Worm (Caenorhabditis elegans) whole organism, L4 larva: ENCODE data around the gene ttr-11.

Experiments used
- F10B5.3 ChIP-seq: sonication (generic microtip); optimal IDR thresholded peaks from 2 replicates; lab custom pipeline; 2016; ENCODE audit warnings: mild to moderate bottlenecking, missing genetic modification characterization, missing compliant biosample characterization
- F44E2.7 ChIP-seq: fragments of 200-800 bp; sonication (Bioruptor generic); IDR thresholded peaks from 2 replicates; pipeline ENCODE4 v2.1.2; 2022; ENCODE audit warnings: missing genetic modification characterization, missing compliant biosample characterization
- F49E8.2 ChIP-seq: sonication (generic microtip); optimal IDR thresholded peaks from 2 replicates; lab custom pipeline; 2016; ENCODE audit warnings: missing compliant biosample characterization, mild to moderate bottlenecking, missing genetic modification characterization, borderline replicate concordance
- R02D3.7 ChIP-seq: fragments of 150-350 bp; sonication (generic microtip); optimal IDR thresholded peaks from 3 replicates; lab custom pipeline; 2014; ENCODE audit warnings: missing biosample characterization, missing genetic modification characterization
- Y105C5A.15 ChIP-seq: fragments of 200-800 bp; sonication (Bioruptor generic); IDR thresholded peaks from 2 replicates; pipeline ENCODE4 v1.3.6; 2022; ENCODE audit warnings: missing genetic modification characterization, missing compliant biosample characterization
- Y48G9A.11 ChIP-seq: fragments of 200-800 bp; sonication (Bioruptor generic); IDR thresholded peaks from 2 replicates; pipeline ENCODE4 v1.3.6; 2022; ENCODE audit warnings: missing genetic modification reagents, missing genetic modification characterization, missing compliant biosample characterization
- ZK546.5 ChIP-seq, 2 experiments: sonication (generic microtip); optimal IDR thresholded peaks; 2 replicates each; lab custom pipeline; 2017; ENCODE audit warnings: missing biosample characterization in 2 of 2, missing genetic modification characterization in 2 of 2
- aha-1 ChIP-seq: fragments of 150-350 bp; peaks from one replicate; lab custom pipeline; 2014; ENCODE audit warnings: missing biosample characterization, missing genetic modification characterization
- arid-1 ChIP-seq: fragments of 200-800 bp; sonication (Bioruptor generic); conservative IDR thresholded peaks from 2 replicates; pipeline ENCODE4 v1.3.6; 2022; ENCODE audit warnings: missing genetic modification reagents, missing genetic modification characterization, missing compliant biosample characterization
- ceh-32 ChIP-seq: sonication (generic microtip); optimal IDR thresholded peaks from 2 replicates; lab custom pipeline; 2016; ENCODE audit warnings: mild to moderate bottlenecking, missing genetic modification characterization, missing compliant biosample characterization; ENCODE audit not compliant: poor library complexity
- ceh-44 ChIP-seq: fragments of 200-800 bp; sonication (Bioruptor generic); IDR thresholded peaks from 2 replicates; pipeline ENCODE4 v1.3.6; 2022; ENCODE audit warnings: missing genetic modification reagents, missing genetic modification characterization, missing compliant biosample characterization
- daf-16 ChIP-seq, 3 experiments: sonication (generic microtip); optimal IDR thresholded peaks; 2 replicates each; lab custom pipeline; 2016 to 2017; ENCODE audit warnings: missing genetic modification characterization in 3 of 3, missing genetic modification reagents in 3 of 3, mild to moderate bottlenecking in 2 of 3, missing compliant biosample characterization in 2 of 3, missing biosample characterization in 1 of 3, moderate library complexity in 1 of 3
- dmd-9 ChIP-seq: fragments of 200-800 bp; sonication (Bioruptor generic); IDR thresholded peaks from 2 replicates; pipeline ENCODE4 v1.3.6; 2022; ENCODE audit warnings: missing genetic modification reagents, missing genetic modification characterization, missing compliant biosample characterization
- dpl-1 ChIP-seq: fragments of 150-350 bp; optimal IDR thresholded peaks from 2 replicates; lab custom pipeline; 2014; ENCODE audit warnings: missing biosample characterization, missing genetic modification reagents, missing genetic modification characterization
- egl-27 ChIP-seq: sonication (generic microtip); optimal IDR thresholded peaks from 3 replicates; lab custom pipeline; 2017; ENCODE audit warnings: missing biosample characterization, missing genetic modification reagents, missing genetic modification characterization
- fkh-10 ChIP-seq: fragments of 150-350 bp; optimal IDR thresholded peaks from 2 replicates; lab custom pipeline; 2014; ENCODE audit warnings: missing biosample characterization, missing genetic modification reagents, missing genetic modification characterization
- gei-8 ChIP-seq: fragments of 200-800 bp; sonication (Bioruptor generic); optimal IDR thresholded peaks from 2 replicates; lab custom pipeline; 2018; ENCODE audit warnings: mild to moderate bottlenecking, missing genetic modification characterization, missing compliant biosample characterization
- hif-1 ChIP-seq, 2 experiments: sonication (generic microtip); optimal IDR thresholded peaks; 2 replicates each; lab custom pipeline; 2016 to 2017; ENCODE audit warnings: missing compliant biosample characterization in 2 of 2, missing genetic modification characterization in 2 of 2, missing genetic modification reagents in 2 of 2, missing genotype in 2 of 2, mild to moderate bottlenecking in 1 of 2
- jun-1 ChIP-seq: fragments of 150-350 bp; optimal IDR thresholded peaks from 2 replicates; lab custom pipeline; 2014; ENCODE audit warnings: missing biosample characterization, missing genetic modification reagents, missing genetic modification characterization
- lin-1 ChIP-seq: fragments of 200-800 bp; sonication (Bioruptor generic); IDR thresholded peaks from 2 replicates; pipeline ENCODE4 v1.3.6; 2022; ENCODE audit warnings: missing genetic modification reagents, missing genetic modification characterization, missing compliant biosample characterization
- lin-29 ChIP-seq: fragments of 200-800 bp; sonication (Bioruptor generic); IDR thresholded peaks from 2 replicates; pipeline ENCODE4 v1.3.6; 2022; ENCODE audit warnings: missing genetic modification reagents, missing genetic modification characterization, missing compliant biosample characterization
- lin-39 ChIP-seq: fragments of 150-350 bp; optimal IDR thresholded peaks from 2 replicates; lab custom pipeline; 2014; ENCODE audit warnings: missing biosample characterization, missing genetic modification reagents, missing genetic modification characterization
- mdt-29 ChIP-seq: fragments of 200-800 bp; sonication (Bioruptor generic); IDR thresholded peaks from 2 replicates; pipeline ENCODE4 v1.3.6; 2022; ENCODE audit warnings: missing genetic modification reagents, missing genetic modification characterization, missing compliant biosample characterization
- nhr-111 ChIP-seq: fragments of 200-800 bp; sonication (Bioruptor generic); optimal IDR thresholded peaks from 2 replicates; lab custom pipeline; 2018; ENCODE audit warnings: mild to moderate bottlenecking, missing genetic modification characterization, missing compliant biosample characterization
- nhr-41 ChIP-seq: fragments of 200-800 bp; sonication (Bioruptor generic); IDR thresholded peaks from 2 replicates; pipeline ENCODE4 v1.3.6; 2022; ENCODE audit warnings: missing genetic modification reagents, missing genetic modification characterization, missing compliant biosample characterization
- nhr-48 ChIP-seq: sonication (generic microtip); optimal IDR thresholded peaks from 2 replicates; lab custom pipeline; 2016; ENCODE audit warnings: mild to moderate bottlenecking, missing genetic modification characterization, missing compliant biosample characterization
- nhr-6 ChIP-seq: fragments of 150-350 bp; optimal IDR thresholded peaks from 2 replicates; lab custom pipeline; 2014; ENCODE audit warnings: missing biosample characterization, missing genetic modification characterization
- nhr-76 ChIP-seq: fragments of 150-350 bp; optimal IDR thresholded peaks from 2 replicates; lab custom pipeline; 2014; ENCODE audit warnings: missing biosample characterization, missing genetic modification characterization
- nhr-77 ChIP-seq: fragments of 150-350 bp; optimal IDR thresholded peaks from 2 replicates; lab custom pipeline; 2014; ENCODE audit warnings: missing biosample characterization, missing genetic modification characterization
- pqm-1 ChIP-seq: sonication (generic microtip); optimal IDR thresholded peaks from 2 replicates; lab custom pipeline; 2017; ENCODE audit warnings: missing biosample characterization, missing genetic modification characterization
- sdz-12 ChIP-seq: fragments of 200-800 bp; sonication (Bioruptor generic); optimal IDR thresholded peaks from 2 replicates; lab custom pipeline; 2018; ENCODE audit warnings: mild to moderate bottlenecking, missing genetic modification characterization, missing compliant biosample characterization
- set-16 ChIP-seq: fragments of 200-800 bp; sonication (Bioruptor generic); IDR thresholded peaks from 2 replicates; pipeline ENCODE4 v1.3.6; 2022; ENCODE audit warnings: missing genetic modification reagents, missing genetic modification characterization, missing compliant biosample characterization
- snpc-4 ChIP-seq: fragments of 150-350 bp; optimal IDR thresholded peaks from 2 replicates; lab custom pipeline; 2014; ENCODE audit warnings: missing biosample characterization, missing genetic modification characterization
- vab-7 ChIP-seq: fragments of 200-800 bp; sonication (Bioruptor generic); IDR thresholded peaks from 2 replicates; pipeline ENCODE4 v1.3.6; 2022; ENCODE audit warnings: missing genetic modification reagents, missing genetic modification characterization, missing compliant biosample characterization
- ztf-11 ChIP-seq: fragments of 150-350 bp; optimal IDR thresholded peaks from 2 replicates; lab custom pipeline; 2014; ENCODE audit warnings: missing biosample characterization, missing genetic modification characterization

The ttr-11 gene

DNA sequence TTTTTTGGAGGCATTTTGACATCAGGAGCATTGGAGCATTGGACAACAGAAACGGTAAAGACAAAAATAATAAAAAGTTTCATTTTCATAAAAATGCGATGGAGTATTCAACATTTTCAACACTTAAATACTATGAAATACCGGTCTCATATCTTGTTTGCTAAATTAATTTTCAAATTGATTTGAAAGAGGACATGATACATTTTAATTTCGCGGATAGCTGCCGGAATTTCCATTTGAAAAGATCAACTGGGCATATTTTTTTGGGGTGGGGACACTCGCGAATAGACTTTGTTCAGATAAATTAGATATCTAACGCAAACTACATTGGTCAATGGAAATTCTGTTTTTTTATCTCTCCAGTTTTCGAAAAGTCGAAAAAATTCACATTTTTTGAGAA is 8.4 kb upstream of the ttr-11 start, which contains the start of gene F26F2.10:
F26F2.10 (minus strand) TSS at position 101 of the 400 bp plus-strand sequence.
- TF ChIP-seq lin-1 (GFP tag; lab: Robert Waterston, UW) (no peak), nhr-41 (GFP tag; lab: Robert Waterston, UW) (no peak), snpc-4 (tag; lab: Kevin White, UChicago) (no peak), Y48G9A.11 (GFP tag; lab: Robert Waterston, UW) (no peak), nhr-77 (tag; lab: Kevin White, UChicago) (no peak), lin-29 (no peak), pqm-1 (no peak), daf-16 (GFP tag; optimal IDR thresholded peaks at IDR 0.05; lab: Kevin White, UChicago) (no peak), daf-16 (tag; optimal IDR thresholded peaks at IDR 0.05; lab: Kevin White, UChicago) (no peak), F49E8.2 (tag; lab: Kevin White, UChicago) (no peak)

DNA sequence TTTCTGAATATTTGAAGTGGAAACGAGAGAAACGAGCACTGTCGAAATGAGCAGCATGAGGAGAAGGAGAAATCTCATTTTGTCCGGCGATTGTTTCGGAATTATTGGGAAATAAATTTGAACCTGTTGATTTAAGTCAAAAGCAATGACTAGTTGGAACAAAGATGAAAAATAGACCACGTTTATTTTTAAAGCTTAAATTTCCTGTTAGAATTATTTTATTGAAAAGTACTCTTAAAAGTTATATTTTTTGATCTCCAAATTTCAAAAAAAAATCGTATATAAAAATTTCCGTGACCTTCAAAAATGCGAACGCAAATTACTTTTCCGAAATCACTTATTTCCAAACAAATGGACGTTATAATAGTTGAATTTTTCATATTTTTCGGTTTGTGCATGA is 7.5 kb upstream of the ttr-11 start, which contains the start of gene F26F2.11:
F26F2.11 (minus strand) TSS at position 101 of the 400 bp plus-strand sequence.
- TF ChIP-seq egl-27 (tag; lab: Kevin White, UChicago) (no peak), arid-1 (GFP tag; lab: Robert Waterston, UW) (no peak), nhr-76 (tag; lab: Kevin White, UChicago) (no peak), nhr-6 (no peak), dpl-1 (GFP tag; lab: Kevin White, UChicago) (no peak), nhr-48 (tag; lab: Kevin White, UChicago) (no peak), dmd-9 (GFP tag; lab: Robert Waterston, UW) (no peak), vab-7 (GFP tag; lab: Robert Waterston, UW) (no peak), ztf-11 (no peak), Y105C5A.15 (no peak), nhr-77 (tag; lab: Kevin White, UChicago) (no peak), aha-1 (tag; lab: Kevin White, UChicago) (no peak), R02D3.7 (tag; lab: Kevin White, UChicago) (no peak), nhr-111 (GFP tag; lab: Kevin White, UChicago) (no peak), ceh-44 (GFP tag; lab: Robert Waterston, UW) (no peak)

DNA sequence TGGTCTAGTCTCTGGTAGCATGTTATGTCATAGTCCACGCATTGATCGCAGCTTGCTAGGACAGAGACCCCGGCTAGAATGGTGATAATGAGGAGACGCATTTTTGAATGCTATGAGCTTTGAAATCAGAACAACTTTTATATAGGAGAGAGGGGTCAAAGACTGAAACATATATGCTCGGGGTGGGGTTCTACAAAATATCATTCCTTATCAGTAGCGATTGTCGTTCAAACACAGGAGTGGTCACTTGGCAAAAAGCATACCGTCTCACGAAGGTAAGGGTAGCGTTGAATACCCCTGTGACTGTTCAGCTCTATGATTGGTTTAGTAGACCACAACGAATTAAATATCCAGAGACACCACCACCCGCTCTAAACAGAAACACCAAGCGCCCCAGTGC is 6.0 kb upstream of the ttr-11 start, which contains the start of gene F46B3.1:
F46B3.1 (minus strand) TSS at position 101 of the 400 bp plus-strand sequence.
- no peak for TF ChIP-seq fkh-10

DNA sequence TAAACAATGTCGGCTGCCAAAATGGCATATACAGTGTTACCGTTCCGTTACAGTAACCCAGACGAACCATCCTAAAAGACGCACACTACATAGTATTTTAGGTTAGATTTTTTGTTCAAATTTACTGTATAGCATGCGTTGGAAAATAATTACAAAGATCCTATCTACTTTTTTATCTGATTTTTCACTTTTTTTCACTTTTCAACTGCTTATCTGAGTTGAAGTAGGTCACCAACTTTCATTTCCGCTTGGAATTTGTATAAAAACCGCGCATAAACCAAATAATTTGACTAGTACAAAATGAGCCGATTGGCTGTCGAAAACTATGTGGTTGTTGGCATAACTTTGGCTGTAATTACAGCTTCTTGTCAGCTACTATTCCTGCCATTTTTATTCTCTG is 3.3 kb upstream of the ttr-11 start, which contains the start of gene col-163:
col-163 (plus strand) TSS at position 301 of the 400 bp plus-strand sequence.
- no peak for TF ChIP-seq ceh-32 (tag; lab: Kevin White, UChicago)
- TF ChIP-seq Y48G9A.11 (GFP tag; lab: Robert Waterston, UW) = no peak
- no peak for TF ChIP-seq sdz-12
- no peak for TF ChIP-seq F10B5.3 (tag; lab: Kevin White, UChicago)
- TF ChIP-seq ZK546.5 (tag; optimal IDR thresholded peaks at IDR 0.05; lab: Kevin White, UChicago) = no peak
- TF ChIP-seq gei-8 (GFP tag; lab: Kevin White, UChicago) = no peak

DNA sequence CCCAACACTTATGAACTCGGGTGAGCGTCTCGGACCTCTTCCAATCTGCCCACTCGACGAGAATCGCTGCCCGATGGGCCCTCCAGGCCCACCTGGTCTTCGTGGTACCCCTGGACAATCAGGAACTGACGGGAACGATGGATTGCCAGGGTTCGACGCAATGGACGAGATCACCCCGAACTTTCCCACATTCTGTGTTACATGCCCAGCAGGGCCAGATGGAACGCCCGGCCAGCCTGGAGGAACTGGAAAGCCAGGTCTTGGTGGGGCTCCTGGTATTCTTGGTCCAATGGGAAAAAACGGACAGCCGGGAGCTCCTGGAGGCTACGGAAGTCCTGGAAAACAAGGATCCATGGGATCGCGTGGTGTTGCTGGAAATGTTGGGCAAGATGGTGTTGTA is 2.4 kb upstream of the ttr-11 start:
- TF ChIP-seq F44E2.7 (0 out of 2 replicates have a peak, but pooled peaks have one; percentile 31), lin-39 (no peak), pqm-1 (no peak), jun-1 (tag; lab: Kevin White, UChicago) (no peak), set-16 (GFP tag; lab: Robert Waterston, UW) (peak; percentile 76; the same call in 1 of the 2 replicates), mdt-29 (GFP tag; lab: Robert Waterston, UW) (no peak), daf-16 (GFP tag; optimal IDR thresholded peaks at IDR 0.05; lab: Kevin White, UChicago) (no peak), daf-16 (tag; optimal IDR thresholded peaks at IDR 0.05; lab: Kevin White, UChicago) (no peak), hif-1 (tag; optimal IDR thresholded peaks at IDR 0.05; lab: Kevin White, UChicago) (no peak)
